Fruit fly (Drosophila melanogaster): ENCODE data around the gene Sur-8.

DNA sequence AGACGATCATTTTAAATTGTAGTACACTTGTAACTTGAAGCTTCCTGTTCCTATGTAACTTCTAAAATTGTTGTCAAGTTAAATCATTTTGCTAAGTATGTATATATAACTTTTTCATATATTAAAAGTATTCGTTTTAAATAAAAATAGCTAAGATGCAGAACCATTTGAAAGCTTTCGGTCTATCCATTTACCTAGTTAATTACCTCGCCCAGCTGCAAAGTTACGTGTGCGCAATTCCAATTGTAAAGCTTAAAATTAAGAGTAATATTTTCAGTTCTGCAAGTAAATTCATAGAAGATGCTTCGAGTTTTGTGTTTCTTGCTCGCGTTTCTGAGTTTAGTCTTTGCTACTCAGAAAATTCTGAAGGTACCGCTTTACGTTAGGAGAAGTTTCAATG lies 7.0 kb upstream of the Sur-8 start, which contains the start of gene CG5860:
- no peak for TF ChIP-seq dsx (GFP tag; optimal IDR thresholded peaks at IDR 0.05; ENCODE audit: poor library complexity, severe bottlenecking)
- no peak for TF ChIP-seq CG7368 (GFP tag; optimal IDR thresholded peaks at IDR 0.05)
- TF ChIP-seq dac (GFP tag; optimal IDR thresholded peaks at IDR 0.05) = no peak
- TF ChIP-seq achi (GFP tag; optimal IDR thresholded peaks at IDR 0.05) = no peak
- no peak for TF ChIP-seq CG11902 (GFP tag; optimal IDR thresholded peaks at IDR 0.05)
- no peak for TF ChIP-seq CG15336 (GFP tag; IDR thresholded peaks at IDR 0.05)
- no peak for TF ChIP-seq CG8632 (GFP tag; optimal IDR thresholded peaks at IDR 0.05)
- no peak for TF ChIP-seq CG6792 (GFP tag; optimal IDR thresholded peaks at IDR 0.05)

Data from whole organism, prepupa.